Worm (Caenorhabditis elegans) whole organism, early embryonic: ENCODE results near the gene F32D1.8.

ENCODE experiments used
- B0310.2 ChIP-seq: sonication (generic microtip); optimal IDR thresholded peaks from 2 replicates; lab custom pipeline; 2016; ENCODE audit warnings: mild to moderate bottlenecking, missing genetic modification characterization, missing compliant biosample characterization
- F13C5.2 ChIP-seq: sonication (generic microtip); optimal IDR thresholded peaks from 2 replicates; lab custom pipeline; 2017; ENCODE audit warnings: mild to moderate bottlenecking, missing genetic modification characterization, inconsistent platforms, missing compliant biosample characterization
- ama-1 ChIP-seq: fragments of 150-350 bp; optimal IDR thresholded peaks from 2 replicates; lab custom pipeline; 2014
- hmbx-1 ChIP-seq: sonication (generic microtip); optimal IDR thresholded peaks from 2 replicates; lab custom pipeline; 2016; ENCODE audit warnings: mild to moderate bottlenecking, missing genetic modification characterization, missing compliant biosample characterization
- hnd-1 ChIP-seq: sonication (generic microtip); optimal IDR thresholded peaks from 2 replicates; lab custom pipeline; 2016; ENCODE audit warnings: missing genetic modification characterization, missing compliant biosample characterization
- scrt-1 ChIP-seq: fragments of 200-800 bp; sonication (Bioruptor generic); IDR thresholded peaks from 2 replicates; pipeline ENCODE4 v1.3.6; 2022; ENCODE audit warnings: missing genetic modification characterization, missing compliant biosample characterization
- sea-1 ChIP-seq: fragments of 200-800 bp; sonication (Bioruptor generic); conservative IDR thresholded peaks from 2 replicates; pipeline ENCODE4 v1.3.6; 2022; ENCODE audit warnings: missing genetic modification characterization, missing compliant biosample characterization

ce11 chrV:4422127-4422526, 44.6 kb upstream of the F32D1.8 start, which contains the start of gene skr-7:
- TF ChIP-seq hmbx-1 (tag; lab: Kevin White, UChicago) (no peak), ama-1 (lab: Kevin White, UChicago) (no peak), scrt-1 (GFP tag; lab: Robert Waterston, UW) (no peak), sea-1 (GFP tag; lab: Robert Waterston, UW) (no peak), hnd-1 (tag; lab: Kevin White, UChicago) (no peak), B0310.2 (no peak), F13C5.2 (no peak)
